Fruit fly (Drosophila melanogaster): ENCODE data around the gene CG8679.
A peak's percentile ranks its signal among the peaks of the same experiment; 100 is the strongest.

CG8679 gene

dm6 chr2L:21179217-21179520 lies 39.2 kb downstream of the CG8679 start:
- TF ChIP-seq yki (optimal IDR thresholded peaks at IDR 0.05): no peak
- no peak for TF ChIP-seq Side (GFP tag; optimal IDR thresholded peaks at IDR 0.05)
- peak; percentile 56 for TF ChIP-seq cg (GFP tag; optimal IDR thresholded peaks at IDR 0.05)
- 0 out of 2 replicates have a peak, but pooled peaks have one; percentile 6 for TF ChIP-seq MBD-R2 (GFP tag; IDR thresholded peaks at IDR 0.05)
- 0 out of 3 replicates have a peak, but pooled peaks have one; percentile 19 for TF ChIP-seq hb (GFP tag; IDR thresholded peaks at IDR 0.05; ENCODE audit: partially characterized antibody)
- TF ChIP-seq CG34422 (GFP tag; IDR thresholded peaks at IDR 0.05): 0 out of 3 replicates have a peak, but pooled peaks have one; percentile 33
- TF ChIP-seq tio (GFP tag; optimal IDR thresholded peaks at IDR 0.05): no peak

dm6 chr2L:21178436-21179216 lies 39.7 kb downstream of the CG8679 start:
- TF ChIP-seq Asciz (GFP tag; optimal IDR thresholded peaks at IDR 0.05): no peak
- no peak for TF ChIP-seq chif (GFP tag; optimal IDR thresholded peaks at IDR 0.05)
- peak; percentile 84 for TF ChIP-seq dm (GFP tag; optimal IDR thresholded peaks at IDR 0.05)
- TF ChIP-seq prd (optimal IDR thresholded peaks at IDR 0.05): no peak
- no peak for TF ChIP-seq prd (GFP tag; IDR thresholded peaks at IDR 0.05)
- no peak for TF ChIP-seq CG1832 (GFP tag; optimal IDR thresholded peaks at IDR 0.05)
- TF ChIP-seq Lpt (GFP tag; optimal IDR thresholded peaks at IDR 0.05): no peak
- TF ChIP-seq CG3838 (GFP tag; optimal IDR thresholded peaks at IDR 0.05): no peak
- TF ChIP-seq CG10274 (GFP tag; optimal IDR thresholded peaks at IDR 0.05): no peak
- no peak for TF ChIP-seq CG32772 (GFP tag; IDR thresholded peaks at IDR 0.05)
- TF ChIP-seq CG3995 (GFP tag; optimal IDR thresholded peaks at IDR 0.05): no peak
- peak; percentile 58 for TF ChIP-seq bigmax (GFP tag; optimal IDR thresholded peaks at IDR 0.05)
- TF ChIP-seq Xrp1 (GFP tag; IDR thresholded peaks at IDR 0.05): no peak
- no peak for TF ChIP-seq CG7987 (GFP tag; optimal IDR thresholded peaks at IDR 0.05)
- TF ChIP-seq ken (GFP tag; IDR thresholded peaks at IDR 0.05): no peak
- peak; percentile 82 for TF ChIP-seq crol (GFP tag; IDR thresholded peaks at IDR 0.05)
- TF ChIP-seq cg (GFP tag; optimal IDR thresholded peaks at IDR 0.05): peak; percentile 68
- no peak for TF ChIP-seq CG10654 (GFP tag; optimal IDR thresholded peaks at IDR 0.05)
- TF ChIP-seq CG6813 (GFP tag; optimal IDR thresholded peaks at IDR 0.05): no peak
- TF ChIP-seq CG8359 (GFP tag; optimal IDR thresholded peaks at IDR 0.05; ENCODE audit: borderline replicate concordance): no peak
- no peak for TF ChIP-seq gsb (GFP tag; IDR thresholded peaks at IDR 0.05)
- TF ChIP-seq chinmo (GFP tag; IDR thresholded peaks at IDR 0.05; ENCODE audit: partially characterized antibody): 0 out of 4 replicates have a peak, but pooled peaks have one; percentile 66
- no peak for TF ChIP-seq MBD-R2 (GFP tag; IDR thresholded peaks at IDR 0.05)
- TF ChIP-seq Pdp1 (GFP tag; optimal IDR thresholded peaks at IDR 0.05): peak in 1 of 2 experiments; percentile 93
- TF ChIP-seq Gsc (GFP tag; IDR thresholded peaks at IDR 0.05): no peak
- TF ChIP-seq CG15479 (GFP tag; optimal IDR thresholded peaks at IDR 0.05): peak; percentile 49
- TF ChIP-seq CG18262 (tag; optimal IDR thresholded peaks at IDR 0.05): no peak
- TF ChIP-seq GATAe (GFP tag; conservative IDR thresholded peaks at IDR 0.05): no peak
- no peak for TF ChIP-seq Side (GFP tag; optimal IDR thresholded peaks at IDR 0.05)
- no peak for TF ChIP-seq CG11456 (GFP tag; IDR thresholded peaks at IDR 0.05)
- no peak for TF ChIP-seq inv (GFP tag; IDR thresholded peaks at IDR 0.05; ENCODE audit: partially characterized antibody)
- peak; percentile 73 for TF ChIP-seq CG4360 (GFP tag; IDR thresholded peaks at IDR 0.05)
- no peak for TF ChIP-seq repo (GFP tag; optimal IDR thresholded peaks at IDR 0.05)
- TF ChIP-seq CG7372 (GFP tag; IDR thresholded peaks at IDR 0.05): no peak
- no peak for TF ChIP-seq CG14014 (GFP tag; IDR thresholded peaks at IDR 0.05)
- TF ChIP-seq sr (GFP tag; IDR thresholded peaks at IDR 0.05): no peak
- TF ChIP-seq Drgx (GFP tag; IDR thresholded peaks at IDR 0.05): no peak
- TF ChIP-seq HLHmδ (GFP tag; optimal IDR thresholded peaks at IDR 0.05): no peak
- peak in 1 of 2 experiments; percentile 52 for TF ChIP-seq Trl (optimal IDR thresholded peaks at IDR 0.05)
- TF ChIP-seq Trl (GFP tag; optimal IDR thresholded peaks at IDR 0.05): no peak
- TF ChIP-seq CG6765 (GFP tag; optimal IDR thresholded peaks at IDR 0.05): no peak
- no peak for TF ChIP-seq lab (GFP tag; optimal IDR thresholded peaks at IDR 0.05)
- TF ChIP-seq CG13296 (GFP tag; optimal IDR thresholded peaks at IDR 0.05): no peak
- no peak for TF ChIP-seq H2.0 (GFP tag; IDR thresholded peaks at IDR 0.05)
- no peak for TF ChIP-seq CG17328 (GFP tag; IDR thresholded peaks at IDR 0.05)

All from whole organism, embryonic.